Worm (Caenorhabditis elegans) whole organism, young adult: ENCODE results near the gene his-59.

ENCODE experiments used
- B0336.3 ChIP-seq: fragments of 200-800 bp; sonication (Bioruptor generic); IDR thresholded peaks from 2 replicates; pipeline ENCODE4 v1.3.6; 2022; ENCODE audit warnings: missing genetic modification characterization, missing compliant biosample characterization
- C17E4.6 ChIP-seq: fragments of 200-800 bp; sonication (Bioruptor generic); IDR thresholded peaks from 2 replicates; pipeline ENCODE4 v1.3.6; 2022; ENCODE audit warnings: missing genetic modification reagents, missing genetic modification characterization, missing compliant biosample characterization
- D2030.7 ChIP-seq: fragments of 200-800 bp; sonication (Bioruptor generic); IDR thresholded peaks from 2 replicates; pipeline ENCODE4 v1.3.6; 2022; ENCODE audit warnings: missing genetic modification reagents, missing genetic modification characterization, missing compliant biosample characterization
- F39B2.1 ChIP-seq: fragments of 200-800 bp; sonication (Bioruptor generic); IDR thresholded peaks from 2 replicates; pipeline ENCODE4 v1.3.6; 2022; ENCODE audit warnings: missing genetic modification reagents, missing genetic modification characterization, missing compliant biosample characterization
- Y53G8AR.9 ChIP-seq: fragments of 200-800 bp; sonication (Bioruptor generic); conservative IDR thresholded peaks from 2 replicates; pipeline ENCODE4 v1.3.6; 2022; ENCODE audit warnings: missing genetic modification reagents, missing genetic modification characterization, missing compliant biosample characterization
- Y56A3A.18 ChIP-seq: fragments of 200-800 bp; sonication (Bioruptor generic); IDR thresholded peaks from 2 replicates; pipeline ENCODE4 v1.3.6; 2022; ENCODE audit warnings: missing genetic modification reagents, missing genetic modification characterization, missing compliant biosample characterization
- aptf-2 ChIP-seq: fragments of 200-800 bp; sonication (Bioruptor generic); conservative IDR thresholded peaks from 2 replicates; pipeline ENCODE4 v1.3.6; 2022; ENCODE audit warnings: missing genetic modification reagents, missing genetic modification characterization, missing compliant biosample characterization
- aptf-3 ChIP-seq: fragments of 200-800 bp; sonication (Bioruptor generic); IDR thresholded peaks from 2 replicates; pipeline ENCODE4 v1.3.6; 2022; ENCODE audit warnings: missing genetic modification characterization, missing compliant biosample characterization
- attf-3 ChIP-seq: fragments of 200-800 bp; sonication (Bioruptor generic); conservative IDR thresholded peaks from 2 replicates; pipeline ENCODE4 v1.3.6; 2022; ENCODE audit warnings: missing genetic modification reagents, missing genetic modification characterization, missing compliant biosample characterization
- bed-2 ChIP-seq: fragments of 200-800 bp; sonication (Bioruptor generic); IDR thresholded peaks from 2 replicates; pipeline ENCODE4 v1.3.6; 2022; ENCODE audit warnings: missing genetic modification reagents, missing genetic modification characterization, missing compliant biosample characterization
- dpff-1 ChIP-seq: sonication (generic microtip); optimal IDR thresholded peaks from 2 replicates; lab custom pipeline; 2017; ENCODE audit warnings: mild to moderate bottlenecking, missing genetic modification characterization, missing compliant biosample characterization
- hrde-1 ChIP-seq: sonication (generic microtip); optimal IDR thresholded peaks from 2 replicates; lab custom pipeline; 2016; ENCODE audit warnings: missing genetic modification characterization, mild to moderate bottlenecking, missing compliant biosample characterization, moderate library complexity, missing genotype, missing genetic modification reagents, borderline replicate concordance
- hsf-1 ChIP-seq: fragments of 200-800 bp; sonication (Bioruptor generic); IDR thresholded peaks from 2 replicates; pipeline ENCODE4 v1.3.6; 2022; ENCODE audit warnings: missing genetic modification reagents, missing genetic modification characterization, missing compliant biosample characterization
- lin-40 ChIP-seq: sonication (generic microtip); optimal IDR thresholded peaks from 2 replicates; lab custom pipeline; 2016; ENCODE audit warnings: missing genetic modification characterization, mild to moderate bottlenecking, missing compliant biosample characterization, missing genotype, missing genetic modification reagents
- lsl-1 ChIP-seq: fragments of 200-800 bp; sonication (Bioruptor generic); optimal IDR thresholded peaks from 2 replicates; lab custom pipeline; 2018; ENCODE audit warnings: mild to moderate bottlenecking, missing genetic modification characterization, moderate library complexity, missing compliant biosample characterization
- lsy-27 ChIP-seq: sonication (generic microtip); optimal IDR thresholded peaks from 2 replicates; lab custom pipeline; 2017; ENCODE audit warnings: missing genetic modification characterization, mild to moderate bottlenecking, missing compliant biosample characterization, antibody characterized with exemption, missing genotype, borderline replicate concordance; ENCODE audit not compliant: insufficient read depth
- madf-3 ChIP-seq: fragments of 200-800 bp; sonication (Bioruptor generic); IDR thresholded peaks from 2 replicates; pipeline ENCODE4 v1.3.6; 2022; ENCODE audit warnings: missing genetic modification reagents, missing genetic modification characterization, missing compliant biosample characterization
- madf-6 ChIP-seq: fragments of 200-800 bp; sonication (Bioruptor generic); IDR thresholded peaks from 2 replicates; pipeline ENCODE4 v1.3.6; 2022; ENCODE audit warnings: missing genetic modification reagents, missing genetic modification characterization, missing compliant biosample characterization
- mel-28 ChIP-seq: sonication (generic microtip); optimal IDR thresholded peaks from 2 replicates; lab custom pipeline; 2016; ENCODE audit warnings: borderline replicate concordance, mild to moderate bottlenecking, missing genetic modification characterization, missing compliant biosample characterization
- nfya-1 ChIP-seq: sonication (generic microtip); optimal IDR thresholded peaks from 2 replicates; lab custom pipeline; 2017; ENCODE audit warnings: antibody characterized with exemption, missing compliant biosample characterization, missing genetic modification characterization, borderline replicate concordance; ENCODE audit not compliant: insufficient read depth
- nfyb-1 ChIP-seq: fragments of 200-800 bp; sonication (Bioruptor generic); IDR thresholded peaks from 2 replicates; pipeline ENCODE4 v1.3.6; 2022; ENCODE audit warnings: missing genetic modification reagents, missing genetic modification characterization, missing compliant biosample characterization
- nhr-27 ChIP-seq: fragments of 200-800 bp; sonication (Bioruptor generic); optimal IDR thresholded peaks from 2 replicates; lab custom pipeline; 2018; ENCODE audit warnings: mild to moderate bottlenecking, missing genetic modification characterization, moderate library complexity, missing compliant biosample characterization
- nhr-80 ChIP-seq: sonication (generic microtip); optimal IDR thresholded peaks from 2 replicates; lab custom pipeline; 2016; ENCODE audit warnings: missing genetic modification characterization, missing compliant biosample characterization
- pha-4 ChIP-seq: fragments of 150-350 bp; sonication (generic microtip); optimal IDR thresholded peaks from 2 replicates; lab custom pipeline; 2014; ENCODE audit warnings: missing biosample characterization, missing genetic modification reagents, missing genetic modification characterization
- rec-8 ChIP-seq, 2 experiments: sonication (generic microtip); optimal IDR thresholded peaks; 2 replicates each; lab custom pipeline; 2016; ENCODE audit warnings: mild to moderate bottlenecking in 2 of 2, missing genetic modification characterization in 2 of 2, missing genetic modification reagents in 2 of 2, missing genotype in 2 of 2, missing biosample characterization in 1 of 2, missing compliant biosample characterization in 1 of 2, moderate library complexity in 1 of 2
- sea-2 ChIP-seq: fragments of 200-800 bp; sonication (Bioruptor generic); IDR thresholded peaks from 2 replicates; pipeline ENCODE4 v1.3.6; 2022; ENCODE audit warnings: missing genetic modification characterization, missing compliant biosample characterization
- tbp1 ChIP-seq: fragments of 200-800 bp; sonication (Bioruptor generic); optimal IDR thresholded peaks from 2 replicates; lab custom pipeline; 2018; ENCODE audit warnings: mild to moderate bottlenecking, missing genetic modification characterization, missing compliant biosample characterization
- tlf-1 ChIP-seq: fragments of 200-800 bp; sonication (Bioruptor generic); optimal IDR thresholded peaks from 2 replicates; lab custom pipeline; 2018; ENCODE audit warnings: mild to moderate bottlenecking, missing genetic modification characterization, missing compliant biosample characterization
- unc-62 ChIP-seq: fragments of 150-350 bp; optimal IDR thresholded peaks from 2 replicates; lab custom pipeline; 2014; ENCODE audit warnings: missing biosample characterization, missing genetic modification reagents, missing genetic modification characterization
- ztf-25 ChIP-seq: fragments of 200-800 bp; sonication (Bioruptor generic); IDR thresholded peaks from 2 replicates; pipeline ENCODE4 v1.3.6; 2022; ENCODE audit warnings: missing genetic modification reagents, missing genetic modification characterization, missing compliant biosample characterization
- ztf-3 ChIP-seq: fragments of 200-800 bp; sonication (Bioruptor generic); optimal IDR thresholded peaks from 2 replicates; lab custom pipeline; 2018; ENCODE audit warnings: mild to moderate bottlenecking, missing genetic modification characterization, missing compliant biosample characterization
- ztf-6 ChIP-seq: fragments of 200-800 bp; sonication (Bioruptor generic); IDR thresholded peaks from 2 replicates; pipeline ENCODE4 v1.3.6; 2022; ENCODE audit warnings: missing genetic modification reagents, missing genetic modification characterization, missing compliant biosample characterization

The his-59 gene

DNA sequence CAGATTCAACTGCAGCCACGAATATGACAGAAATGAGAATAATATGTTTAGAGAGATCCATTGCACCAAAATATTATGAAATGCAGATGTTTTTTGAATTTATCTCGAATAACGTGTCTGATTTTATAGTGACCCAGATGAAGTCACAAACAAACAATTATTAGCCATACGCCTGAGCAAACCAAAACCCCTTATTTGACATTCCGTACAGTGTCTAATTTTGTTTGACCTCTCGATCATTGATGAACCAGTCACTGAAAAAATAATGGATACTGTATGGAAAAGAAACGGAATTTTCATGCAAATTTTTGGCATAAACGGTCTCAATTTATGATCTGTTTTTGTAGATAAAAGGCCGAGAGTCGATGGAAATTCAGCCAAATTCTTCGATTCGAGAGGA is 28.1 kb downstream of the his-59 start, which contains the start of the genes R05G6.9 and R05G6.3:
Gene R05G6.9, minus strand, starts transcription at position 101 of the 400 bp plus-strand sequence.
Gene R05G6.3, plus strand, starts transcription at position 386 of the 400 bp plus-strand sequence.
- no peak for TF ChIP-seq D2030.7 (GFP tag; lab: Robert Waterston, UW)

ce11 chrIV:7520258-7520657 is 32.2 kb downstream of the his-59 start:
- no peak for TF ChIP-seq F39B2.1 (GFP tag; lab: Robert Waterston, UW)
- TF ChIP-seq hrde-1 (tag; lab: Kevin White, UChicago), result no peak
- TF ChIP-seq nfya-1, result no peak
- no peak for TF ChIP-seq madf-6
- TF ChIP-seq Y53G8AR.9 (GFP tag; lab: Robert Waterston, UW), result no peak
- no peak for TF ChIP-seq nhr-27 (tag; lab: Kevin White, UChicago)
- no peak for TF ChIP-seq mel-28
- no peak for TF ChIP-seq bed-2 (GFP tag; lab: Robert Waterston, UW)
- no peak for TF ChIP-seq ztf-6 (GFP tag; lab: Robert Waterston, UW)
- no peak for TF ChIP-seq ztf-3
- no peak for TF ChIP-seq ztf-25 (GFP tag; lab: Robert Waterston, UW)
- no peak for TF ChIP-seq pha-4
- TF ChIP-seq B0336.3 (GFP tag; lab: Robert Waterston, UW), result no peak
- no peak for TF ChIP-seq madf-3
- no peak for TF ChIP-seq lsy-27
- TF ChIP-seq hsf-1 (GFP tag; lab: Robert Waterston, UW), result no peak
- TF ChIP-seq, all 124 proteins: peak for 0

ce11 chrIV:7520841-7521240 is 32.8 kb downstream of the his-59 start:
- TF ChIP-seq nhr-80, result peak; percentile 25
- 0 out of 2 replicates have a peak, but pooled peaks have one; percentile 20 for TF ChIP-seq attf-3 (GFP tag; lab: Robert Waterston, UW)
- TF ChIP-seq aptf-3, result no peak

- TF ChIP-seq attf-3 (GFP tag; lab: Robert Waterston, UW) (no peak), Y56A3A.18 (GFP tag; lab: Robert Waterston, UW) (no peak), bed-2 (GFP tag; lab: Robert Waterston, UW) (no peak), dpff-1 (no peak), C17E4.6 (GFP tag; lab: Robert Waterston, UW) (no peak), unc-62 (GFP tag; lab: Kevin White, UChicago) (no peak), sea-2 (GFP tag; lab: Robert Waterston, UW) (no peak), aptf-2 (GFP tag; lab: Robert Waterston, UW) (no peak)
Observed at ce11 chrIV:7521591-7521990, 33.5 kb downstream of the his-59 start.

- TF ChIP-seq rec-8 (tag; optimal IDR thresholded peaks at IDR 0.05; lab: Kevin White, UChicago), result no peak
- TF ChIP-seq tbp1 (GFP tag; lab: Kevin White, UChicago), result no peak
- TF ChIP-seq B0336.3 (GFP tag; lab: Robert Waterston, UW), result no peak
- TF ChIP-seq lin-40 (tag; lab: Kevin White, UChicago), result no peak
- TF ChIP-seq tlf-1 (GFP tag; lab: Kevin White, UChicago), result no peak
- TF ChIP-seq lsl-1 (GFP tag; lab: Kevin White, UChicago), result no peak
- TF ChIP-seq nfyb-1 (GFP tag; lab: Robert Waterston, UW), result no peak
- TF ChIP-seq unc-62 (GFP tag; lab: Kevin White, UChicago), result no peak
- no peak for TF ChIP-seq aptf-3
Observed at ce11 chrIV:7523744-7524143, 35.7 kb downstream of the his-59 start.
